Fruit fly (Drosophila melanogaster) whole organism, pupa: Measurements from ENCODE around the gene CG31274.
A peak's percentile ranks its signal among the peaks of the same experiment; 100 is the strongest.

Experiments used
- CG10348 ChIP-seq: fragments of 200-800 bp; sonication (Bioruptor generic); IDR thresholded peaks from 2 replicates; pipeline ENCODE4 v1.3.6; 2022; ENCODE audit warnings: missing biosample characterization, missing genetic modification characterization
- CG15710 ChIP-seq: fragments of 200-800 bp; sonication (Bioruptor generic); optimal IDR thresholded peaks from 2 replicates; lab custom pipeline; 2018; ENCODE audit warnings: missing biosample characterization, mild to moderate bottlenecking, missing genetic modification characterization, moderate library complexity
- CG34367 ChIP-seq: fragments of 200-800 bp; sonication (Bioruptor generic); optimal IDR thresholded peaks from 2 replicates; lab custom pipeline; 2018; ENCODE audit warnings: missing biosample characterization, mild to moderate bottlenecking, missing genetic modification characterization
- CG8159 ChIP-seq: fragments of 200-800 bp; sonication (Bioruptor generic); optimal IDR thresholded peaks from 3 replicates; lab custom pipeline; 2018; ENCODE audit warnings: missing biosample characterization, mild to moderate bottlenecking, missing genetic modification characterization, moderate library complexity
- D1 ChIP-seq: fragments of 200-800 bp; sonication (Bioruptor generic); optimal IDR thresholded peaks from 2 replicates; lab custom pipeline; 2018; ENCODE audit warnings: missing biosample characterization, mild to moderate bottlenecking, missing genetic modification characterization, moderate library complexity
- EcR ChIP-seq: fragments of 200-800 bp; sonication (Bioruptor generic); optimal IDR thresholded peaks from 3 replicates; lab custom pipeline; 2019; ENCODE audit warnings: missing biosample characterization, missing genetic modification characterization, mild to moderate bottlenecking, moderate library complexity, missing genetic modification reagents
- Ets98B ChIP-seq: fragments of 200-800 bp; sonication (Bioruptor generic); IDR thresholded peaks from 2 replicates; pipeline ENCODE4 v1.3.6; 2022; ENCODE audit warnings: missing biosample characterization, missing genetic modification characterization
- Snoo ChIP-seq: fragments of 200-800 bp; sonication (Bioruptor generic); optimal IDR thresholded peaks from 3 replicates; lab custom pipeline; 2017; ENCODE audit warnings: missing biosample characterization, mild to moderate bottlenecking, missing genetic modification characterization, inconsistent platforms
- gl ChIP-seq: fragments of 200-800 bp; sonication (Bioruptor generic); optimal IDR thresholded peaks from 2 replicates; lab custom pipeline; 2018; ENCODE audit warnings: missing biosample characterization, mild to moderate bottlenecking, missing genetic modification characterization

DNA sequence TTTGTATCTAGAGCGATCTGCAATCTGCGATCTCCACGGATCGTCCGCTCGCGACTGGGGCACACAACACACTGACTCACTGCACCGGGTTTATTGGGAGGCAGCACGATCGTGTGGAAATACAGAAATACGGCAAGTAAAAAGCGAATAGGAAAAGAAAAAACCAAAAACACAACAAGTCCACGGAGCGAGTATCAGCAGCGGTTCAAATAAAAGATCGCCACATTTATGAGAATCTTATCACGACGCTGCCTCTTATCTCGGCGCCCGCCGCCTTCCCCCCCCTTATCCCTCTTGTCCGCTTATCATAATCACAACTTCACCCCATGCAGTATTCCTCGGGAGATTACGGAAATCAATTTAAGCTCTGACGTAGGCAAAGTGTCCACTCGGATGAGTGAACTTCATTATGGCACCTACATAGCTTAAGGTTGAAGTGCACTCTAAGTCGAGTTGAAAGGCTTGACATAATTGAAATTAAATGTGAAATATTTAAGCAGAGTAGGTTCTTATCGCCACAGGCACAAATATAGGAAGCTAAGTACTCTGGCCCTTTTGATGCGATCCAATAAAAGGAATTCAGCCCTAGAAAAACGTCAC is 10.6 kb upstream of the CG31274 start, which contains the start of gene AhcyL2:
- TF ChIP-seq CG34367 (tag; lab: Kevin White, UChicago) (no peak), Ets98B (GFP tag; lab: Robert Waterston, UW) (no peak), CG10348 (GFP tag; lab: Robert Waterston, UW) (no peak), CG8159 (tag; lab: Kevin White, UChicago) (no peak), D1 (tag; lab: Kevin White, UChicago) (no peak), EcR (GFP tag; lab: Kevin White, UChicago) (peak; percentile 71), Snoo (tag; lab: Kevin White, UChicago) (no peak), CG15710 (tag; lab: Kevin White, UChicago) (no peak), gl (tag; lab: Kevin White, UChicago) (no peak)
